Worm (Caenorhabditis elegans): ENCODE results near the gene srd-59.

The srd-59 gene

DNA sequence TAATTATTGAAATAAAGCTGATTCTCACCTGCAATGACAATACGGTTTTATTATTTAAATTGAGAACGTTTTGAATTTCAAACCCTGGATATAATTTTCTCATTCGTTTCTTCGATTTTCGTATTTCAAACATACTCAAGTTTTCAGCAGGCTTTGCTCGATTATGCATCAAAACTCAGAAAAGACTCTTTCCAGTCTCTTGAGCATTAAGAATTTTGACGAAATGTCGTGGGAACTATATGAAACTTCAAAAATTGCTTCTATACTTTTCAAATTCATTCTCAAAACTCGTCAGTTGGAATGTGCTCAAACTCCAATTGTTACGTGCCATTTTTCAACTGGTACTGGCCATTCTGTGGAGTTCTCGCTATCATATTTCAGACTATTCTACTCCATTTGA, at the start of gene srd-59:
Gene srd-59, plus strand, starts transcription at position 301 of the 400 bp plus-strand sequence.
- TF ChIP-seq med-1 (GFP tag; optimal IDR thresholded peaks at IDR 0.05; ENCODE audit: insufficient read depth) (no peak), T22C8.4 (GFP tag; IDR thresholded peaks at IDR 0.05) (no peak)

DNA sequence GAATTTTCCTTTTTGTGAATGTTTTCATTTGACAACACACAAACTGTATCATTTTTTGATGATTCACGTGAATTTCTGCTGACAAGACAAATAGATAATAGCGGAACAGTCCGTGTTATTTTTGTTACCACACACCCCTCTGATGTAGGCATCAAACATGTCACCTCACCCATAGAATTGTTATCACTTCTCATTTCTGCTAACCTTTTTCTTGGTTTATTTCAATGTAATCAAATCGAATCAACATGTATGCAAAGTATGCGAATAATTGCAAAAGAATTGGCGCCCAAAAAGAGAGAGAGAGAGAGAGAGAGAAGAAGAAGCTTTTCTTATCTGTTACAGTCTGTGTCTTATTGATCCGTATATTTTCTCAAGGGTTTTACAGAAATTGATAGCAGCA, 48.1 kb upstream of the srd-59 start:
- TF ChIP-seq ztf-29 (GFP tag; IDR thresholded peaks at IDR 0.05) (no peak), ref-1 (GFP tag; conservative IDR thresholded peaks at IDR 0.05) (no peak), ztf-23 (GFP tag; IDR thresholded peaks at IDR 0.05) (no peak), tab-1 (GFP tag; IDR thresholded peaks at IDR 0.05) (no peak), klf-2 (GFP tag; conservative IDR thresholded peaks at IDR 0.05) (no peak)

DNA sequence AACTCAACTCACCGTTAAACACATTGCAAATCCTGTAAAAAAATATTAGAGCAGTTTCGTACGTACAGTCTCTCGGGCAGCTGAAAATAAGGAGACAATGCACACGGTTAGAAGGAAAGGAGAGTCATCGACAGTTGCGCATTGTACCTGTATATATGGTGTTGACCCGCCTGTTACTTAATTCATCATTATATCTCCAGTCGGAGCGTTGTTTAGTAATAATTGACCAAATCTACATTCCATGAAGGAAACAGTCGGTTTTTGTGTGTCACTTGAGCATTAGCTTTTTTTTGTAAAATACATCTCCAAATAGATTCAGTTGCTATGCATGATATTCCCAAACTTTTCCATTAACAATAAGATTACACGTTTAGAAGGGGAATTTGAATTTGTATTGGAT, 44.0 kb upstream of the srd-59 start, which contains the start of gene C27H5.12:
Gene C27H5.12, minus strand, starts transcription at position 101 of the 400 bp plus-strand sequence.
- TF ChIP-seq med-1 (GFP tag; optimal IDR thresholded peaks at IDR 0.05; ENCODE audit: insufficient read depth) (no peak), flt-1 (GFP tag; IDR thresholded peaks at IDR 0.05) (no peak), tab-1 (GFP tag; IDR thresholded peaks at IDR 0.05) (no peak), ref-1 (GFP tag; conservative IDR thresholded peaks at IDR 0.05) (no peak), T22C8.4 (GFP tag; IDR thresholded peaks at IDR 0.05) (no peak), cog-1 (tag; optimal IDR thresholded peaks at IDR 0.05) (no peak), ztf-29 (GFP tag; IDR thresholded peaks at IDR 0.05) (no peak), ztf-23 (GFP tag; IDR thresholded peaks at IDR 0.05) (no peak), klf-2 (GFP tag; conservative IDR thresholded peaks at IDR 0.05) (no peak)

DNA sequence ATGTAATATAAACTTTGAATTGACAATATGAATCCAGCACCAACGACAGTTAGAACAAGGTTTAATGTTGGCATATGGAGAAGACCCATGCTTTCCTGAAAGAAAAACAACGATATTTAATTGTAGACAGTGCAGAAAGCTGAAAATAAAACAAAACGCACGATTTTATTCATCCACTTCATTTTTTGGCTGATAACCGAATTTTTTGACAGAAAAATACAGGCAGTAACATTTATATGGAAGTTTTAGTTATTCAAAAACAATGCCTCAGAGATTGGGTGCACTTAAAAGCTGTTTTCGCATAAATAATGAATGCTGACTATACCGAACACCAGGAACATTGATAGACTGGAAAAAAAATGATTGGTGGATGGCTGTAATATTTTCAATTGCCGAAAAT, 39.7 kb upstream of the srd-59 start, which contains the start of gene mfsd-13.2:
Gene mfsd-13.2, minus strand, starts transcription at position 101 of the 400 bp plus-strand sequence.
- TF ChIP-seq ztf-23 (GFP tag; IDR thresholded peaks at IDR 0.05): no peak
- TF ChIP-seq ref-1 (GFP tag; conservative IDR thresholded peaks at IDR 0.05): no peak
- TF ChIP-seq ztf-29 (GFP tag; IDR thresholded peaks at IDR 0.05): no peak
- TF ChIP-seq med-1 (GFP tag; optimal IDR thresholded peaks at IDR 0.05; ENCODE audit: insufficient read depth): no peak
- no peak for TF ChIP-seq T22C8.4 (GFP tag; IDR thresholded peaks at IDR 0.05)
- no peak for TF ChIP-seq klf-2 (GFP tag; conservative IDR thresholded peaks at IDR 0.05)
- TF ChIP-seq flt-1 (GFP tag; IDR thresholded peaks at IDR 0.05): no peak
- no peak for TF ChIP-seq tab-1 (GFP tag; IDR thresholded peaks at IDR 0.05)
- no peak for TF ChIP-seq cog-1 (tag; optimal IDR thresholded peaks at IDR 0.05)

DNA sequence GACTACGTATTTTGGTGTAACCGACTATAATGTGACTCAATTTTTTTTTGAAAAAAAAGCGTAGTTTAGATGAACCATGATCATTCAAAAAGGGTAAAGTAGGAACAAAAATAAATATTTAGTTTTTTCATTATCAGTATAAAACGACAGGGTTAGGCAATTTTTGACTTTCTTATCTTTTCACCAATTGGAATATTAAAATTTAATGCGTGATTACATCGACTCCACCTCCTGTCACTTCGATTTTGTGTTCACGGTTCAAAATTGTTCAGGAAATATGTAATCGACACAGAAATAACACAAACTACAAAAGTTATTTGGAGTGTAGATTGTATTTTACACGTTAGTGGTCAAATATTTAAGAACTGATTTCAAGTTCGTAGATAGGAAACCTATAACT, 38.7 kb upstream of the srd-59 start:
- TF ChIP-seq cog-1 (tag; optimal IDR thresholded peaks at IDR 0.05): no peak
- TF ChIP-seq ztf-23 (GFP tag; IDR thresholded peaks at IDR 0.05): no peak
- TF ChIP-seq flt-1 (GFP tag; IDR thresholded peaks at IDR 0.05): no peak
- no peak for TF ChIP-seq T22C8.4 (GFP tag; IDR thresholded peaks at IDR 0.05)
- no peak for TF ChIP-seq klf-2 (GFP tag; conservative IDR thresholded peaks at IDR 0.05)
- no peak for TF ChIP-seq ztf-29 (GFP tag; IDR thresholded peaks at IDR 0.05)
- TF ChIP-seq ref-1 (GFP tag; conservative IDR thresholded peaks at IDR 0.05): no peak
- TF ChIP-seq med-1 (GFP tag; optimal IDR thresholded peaks at IDR 0.05; ENCODE audit: insufficient read depth): no peak

DNA sequence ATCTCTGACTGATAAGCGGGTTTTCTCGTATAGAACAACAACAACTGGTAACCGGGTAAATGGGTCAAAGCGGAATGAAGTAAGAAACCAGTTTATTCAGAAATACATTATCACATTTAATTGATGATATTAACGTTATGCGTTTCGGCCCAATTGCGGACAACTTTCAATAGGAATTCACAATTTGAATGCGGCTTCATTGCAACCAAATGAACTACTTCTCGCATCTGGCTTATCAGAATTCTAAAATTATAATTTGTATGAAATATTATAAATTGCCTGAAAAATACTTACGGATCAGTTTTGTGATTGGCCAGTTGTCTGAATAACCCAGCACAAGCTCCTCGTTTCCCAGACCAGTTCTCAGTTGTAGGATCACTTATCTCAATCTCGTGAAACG, 36.8 kb upstream of the srd-59 start, which contains the start of gene col-36:
Gene col-36, minus strand, starts transcription at position 101 of the 400 bp plus-strand sequence.
- TF ChIP-seq ztf-29 (GFP tag; IDR thresholded peaks at IDR 0.05) (no peak), T22C8.4 (GFP tag; IDR thresholded peaks at IDR 0.05) (no peak), ztf-23 (GFP tag; IDR thresholded peaks at IDR 0.05) (no peak)

DNA sequence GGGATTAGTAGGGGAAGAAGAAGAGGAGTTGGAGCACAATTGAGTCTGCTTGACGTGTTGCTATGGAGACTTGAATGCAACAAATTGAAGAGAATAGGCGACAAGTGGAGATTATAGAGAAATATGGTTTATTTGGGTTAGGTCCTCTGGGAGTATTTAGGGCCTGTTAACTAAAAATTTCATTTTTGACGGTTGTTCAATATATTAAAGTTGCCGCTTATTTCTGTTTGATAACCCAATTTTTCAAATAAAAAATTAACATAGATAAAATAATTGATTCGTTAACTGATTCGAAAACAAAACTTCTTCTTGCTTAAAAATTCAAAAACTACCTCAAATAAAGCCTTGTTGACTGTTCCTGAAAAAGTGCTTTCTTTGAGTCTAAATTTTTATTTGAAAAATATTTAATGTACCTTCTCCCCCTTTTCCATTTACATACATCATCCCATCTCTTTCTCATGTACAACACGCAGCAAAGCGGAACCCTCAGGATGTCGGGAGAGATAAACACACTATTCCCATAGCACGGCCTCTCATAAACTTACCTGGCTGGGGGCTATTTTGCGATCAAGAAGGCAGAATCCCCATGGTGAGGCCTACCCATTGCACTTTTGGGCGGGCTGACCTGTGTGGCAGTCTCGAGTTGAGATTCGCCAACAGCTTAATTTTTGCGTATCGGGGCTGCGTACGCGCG, 34.0 kb upstream of the srd-59 start, which contains the start of gene dyf-13:
Gene dyf-13, minus strand, starts transcription at position 51 of the 694 bp plus-strand sequence.
- TF ChIP-seq klf-2 (GFP tag; conservative IDR thresholded peaks at IDR 0.05): no peak
- no peak for TF ChIP-seq med-1 (GFP tag; optimal IDR thresholded peaks at IDR 0.05; ENCODE audit: insufficient read depth)
- TF ChIP-seq tab-1 (GFP tag; IDR thresholded peaks at IDR 0.05): no peak
- TF ChIP-seq ref-1 (GFP tag; conservative IDR thresholded peaks at IDR 0.05): no peak
- no peak for TF ChIP-seq T22C8.4 (GFP tag; IDR thresholded peaks at IDR 0.05)
- TF ChIP-seq cog-1 (tag; optimal IDR thresholded peaks at IDR 0.05): no peak
- no peak for TF ChIP-seq ztf-29 (GFP tag; IDR thresholded peaks at IDR 0.05)
- TF ChIP-seq ztf-23 (GFP tag; IDR thresholded peaks at IDR 0.05): no peak
- no peak for TF ChIP-seq flt-1 (GFP tag; IDR thresholded peaks at IDR 0.05)

DNA sequence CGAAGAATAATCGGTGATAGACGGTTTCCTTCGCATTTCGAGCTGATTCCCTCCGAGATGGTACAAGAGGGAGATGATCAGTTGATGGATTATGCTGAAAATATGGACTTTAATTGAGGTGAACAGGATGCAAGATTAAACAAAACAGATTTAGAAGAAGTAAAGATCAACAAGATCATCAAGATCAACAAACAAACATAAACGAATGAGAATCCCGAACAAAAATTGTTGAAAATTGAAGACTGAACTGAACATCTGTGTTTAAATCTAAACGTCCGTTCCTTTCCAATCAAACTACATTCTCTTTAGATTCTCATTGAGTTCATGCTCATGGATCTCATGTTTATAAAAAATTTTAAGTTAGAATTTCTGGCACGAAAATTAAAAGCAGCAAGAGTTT, 30.6 kb upstream of the srd-59 start, which contains the start of gene glc-4:
Gene glc-4, minus strand, starts transcription at position 101 of the 400 bp plus-strand sequence.
- no peak for TF ChIP-seq ztf-23 (GFP tag; IDR thresholded peaks at IDR 0.05)
- TF ChIP-seq flt-1 (GFP tag; IDR thresholded peaks at IDR 0.05): no peak
- TF ChIP-seq klf-2 (GFP tag; conservative IDR thresholded peaks at IDR 0.05): no peak
- no peak for TF ChIP-seq ref-1 (GFP tag; conservative IDR thresholded peaks at IDR 0.05)
- no peak for TF ChIP-seq T22C8.4 (GFP tag; IDR thresholded peaks at IDR 0.05)
- no peak for TF ChIP-seq cog-1 (tag; optimal IDR thresholded peaks at IDR 0.05)
- no peak for TF ChIP-seq med-1 (GFP tag; optimal IDR thresholded peaks at IDR 0.05; ENCODE audit: insufficient read depth)

DNA sequence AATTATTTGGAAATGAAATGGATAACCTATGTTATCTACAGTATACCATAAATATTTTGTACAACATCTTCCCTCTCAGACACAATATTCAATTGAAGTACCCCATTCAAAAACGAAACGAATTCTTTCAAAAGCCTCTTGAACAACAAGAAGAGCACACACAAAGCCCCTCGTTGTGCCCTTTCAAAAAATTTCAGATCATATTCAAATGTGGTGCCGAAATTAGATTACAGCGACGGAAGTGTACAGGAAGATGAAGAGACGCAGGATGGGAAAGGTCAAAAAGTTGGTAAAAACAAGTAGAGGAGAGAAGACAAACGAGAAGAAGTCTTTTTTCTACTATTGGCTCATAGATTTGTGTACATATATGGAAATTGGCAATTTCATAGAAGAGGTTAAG, 29.4 kb upstream of the srd-59 start:
- TF ChIP-seq klf-2 (GFP tag; conservative IDR thresholded peaks at IDR 0.05) (no peak), ztf-29 (GFP tag; IDR thresholded peaks at IDR 0.05) (no peak), med-1 (GFP tag; optimal IDR thresholded peaks at IDR 0.05; ENCODE audit: insufficient read depth) (no peak), ztf-23 (GFP tag; IDR thresholded peaks at IDR 0.05) (no peak)

DNA sequence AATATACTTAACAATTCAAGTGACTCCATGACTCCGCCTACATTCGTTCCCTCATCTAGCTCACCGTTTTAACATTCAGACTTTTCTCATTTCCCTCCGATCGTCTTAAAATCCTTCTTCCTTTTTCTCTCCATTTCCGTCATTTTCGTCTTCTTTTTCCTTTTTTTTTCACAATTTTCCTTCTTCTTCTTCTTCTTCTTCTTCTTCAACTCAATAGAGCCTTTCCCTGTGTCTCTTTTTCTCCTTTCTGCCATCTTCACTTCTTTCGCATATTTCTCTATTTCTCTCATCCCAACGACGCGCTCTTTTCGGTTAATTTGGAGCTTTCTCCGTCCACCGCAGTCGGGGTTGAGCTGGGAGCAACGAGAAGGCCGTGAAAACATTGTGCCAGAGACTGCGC, 22.9 kb upstream of the srd-59 start:
- TF ChIP-seq ztf-23 (GFP tag; IDR thresholded peaks at IDR 0.05): no peak
- no peak for TF ChIP-seq cog-1 (tag; optimal IDR thresholded peaks at IDR 0.05)
- no peak for TF ChIP-seq T22C8.4 (GFP tag; IDR thresholded peaks at IDR 0.05)
- TF ChIP-seq flt-1 (GFP tag; IDR thresholded peaks at IDR 0.05): no peak
- TF ChIP-seq ztf-29 (GFP tag; IDR thresholded peaks at IDR 0.05): no peak
- TF ChIP-seq med-1 (GFP tag; optimal IDR thresholded peaks at IDR 0.05; ENCODE audit: insufficient read depth): no peak
- no peak for TF ChIP-seq klf-2 (GFP tag; conservative IDR thresholded peaks at IDR 0.05)
- TF ChIP-seq ref-1 (GFP tag; conservative IDR thresholded peaks at IDR 0.05): no peak
- no peak for TF ChIP-seq tab-1 (GFP tag; IDR thresholded peaks at IDR 0.05)

Data from whole organism, midembryonic.